Worm (Caenorhabditis elegans): ENCODE measurements around the gene M01H9.3.

DNA sequence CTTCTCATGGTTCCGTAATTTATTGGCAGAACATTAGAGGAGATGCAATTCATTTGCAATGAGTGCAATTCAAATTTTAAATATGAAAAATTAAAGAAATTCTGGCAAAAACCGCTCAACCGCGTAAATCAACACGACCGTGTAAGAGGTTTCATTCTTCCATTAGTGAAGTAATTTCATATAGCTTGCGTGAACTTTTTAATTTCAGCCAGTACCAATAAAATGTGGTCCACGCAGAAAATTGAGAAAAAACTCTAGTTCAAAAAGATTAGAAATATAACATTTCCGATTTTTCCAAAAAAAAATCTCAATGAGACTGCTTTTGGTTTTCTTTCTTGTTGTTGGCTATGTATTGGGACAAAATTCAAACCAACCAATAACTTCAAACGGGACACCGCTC is 54.8 kb downstream of the M01H9.3 start, which contains the start of gene clec-175:
- no peak for TF ChIP-seq ZK546.5 (tag; optimal IDR thresholded peaks at IDR 0.05)
- no peak for TF ChIP-seq mdl-1 (tag; optimal IDR thresholded peaks at IDR 0.05)

Measured in whole organism, L2 larva.